Fruit fly (Drosophila melanogaster) whole organism, embryonic: Measurements from ENCODE around the gene CG6790.

Experiments used
- C15 ChIP-seq: fragments of 200-800 bp; sonication (Bioruptor generic); IDR thresholded peaks from 3 replicates; pipeline ENCODE4 v1.3.6; 2022; ENCODE audit warnings: missing biosample characterization, missing genetic modification characterization
- CG10321 ChIP-seq: fragments of 200-800 bp; sonication (Bioruptor generic); IDR thresholded peaks from 2 replicates; pipeline ENCODE4 v1.3.6; 2022; ENCODE audit warnings: missing biosample characterization, missing genetic modification characterization
- CG12659 ChIP-seq: fragments of 200-800 bp; sonication (Bioruptor generic); optimal IDR thresholded peaks from 3 replicates; lab custom pipeline; 2017; ENCODE audit warnings: mild to moderate bottlenecking, missing biosample characterization, missing genetic modification reagents, missing genetic modification characterization
- CG13296 ChIP-seq: fragments of 200-800 bp; sonication (Bioruptor generic); optimal IDR thresholded peaks from 3 replicates; lab custom pipeline; 2018; ENCODE audit warnings: missing biosample characterization, mild to moderate bottlenecking, missing genetic modification characterization
- CG15073 ChIP-seq: fragments of 200-800 bp; sonication (Bioruptor generic); optimal IDR thresholded peaks from 2 replicates; lab custom pipeline; 2016; ENCODE audit warnings: missing biosample characterization, missing genetic modification characterization
- CG17385 ChIP-seq: fragments of 200-800 bp; sonication (Bioruptor generic); optimal IDR thresholded peaks from 3 replicates; lab custom pipeline; 2018; ENCODE audit warnings: missing biosample characterization, mild to moderate bottlenecking, missing genetic modification characterization
- CG1792 ChIP-seq: fragments of 200-800 bp; sonication (Bioruptor generic); optimal IDR thresholded peaks from 2 replicates; lab custom pipeline; 2016; ENCODE audit warnings: missing biosample characterization, missing genetic modification characterization
- CG2678 ChIP-seq: fragments of 200-800 bp; sonication (Bioruptor generic); optimal IDR thresholded peaks from 3 replicates; lab custom pipeline; 2019; ENCODE audit warnings: missing biosample characterization, mild to moderate bottlenecking, missing genetic modification characterization, moderate library complexity
- CG2889 ChIP-seq: fragments of 200-800 bp; sonication (Bioruptor generic); IDR thresholded peaks from 3 replicates; pipeline ENCODE4 v1.3.6; 2022; ENCODE audit warnings: missing biosample characterization, missing genetic modification characterization
- CG30431 ChIP-seq: fragments of 200-800 bp; sonication (Bioruptor generic); optimal IDR thresholded peaks from 2 replicates; lab custom pipeline; 2017; ENCODE audit warnings: missing biosample characterization, missing genetic modification characterization
- CG33213 ChIP-seq: fragments of 200-800 bp; sonication (Bioruptor generic); optimal IDR thresholded peaks from 3 replicates; lab custom pipeline; 2016; ENCODE audit warnings: missing biosample characterization, missing genetic modification characterization
- CG34224 ChIP-seq: fragments of 200-800 bp; sonication (Bioruptor generic); IDR thresholded peaks from 3 replicates; pipeline ENCODE4 v1.3.6; 2022; ENCODE audit warnings: missing biosample characterization, missing genetic modification characterization; ENCODE audit not compliant: partially characterized antibody
- CG34422 ChIP-seq: fragments of 200-800 bp; sonication (Bioruptor generic); IDR thresholded peaks from 3 replicates; pipeline ENCODE4 v1.3.6; 2022; ENCODE audit warnings: missing biosample characterization, missing genetic modification characterization
- CG3838 ChIP-seq: fragments of 200-800 bp; sonication (Bioruptor generic); optimal IDR thresholded peaks from 3 replicates; lab custom pipeline; 2016; ENCODE audit warnings: missing biosample characterization, missing genetic modification characterization
- CG5245 ChIP-seq: fragments of 200-800 bp; sonication (Bioruptor generic); optimal IDR thresholded peaks from 3 replicates; lab custom pipeline; 2016; ENCODE audit warnings: missing biosample characterization, missing genetic modification characterization
- CG7271 ChIP-seq: fragments of 200-800 bp; sonication (Bioruptor generic); optimal IDR thresholded peaks from 2 replicates; lab custom pipeline; 2018; ENCODE audit warnings: missing biosample characterization, mild to moderate bottlenecking, missing genetic modification characterization, moderate library complexity
- CG7357 ChIP-seq: fragments of 200-800 bp; sonication (Bioruptor generic); IDR thresholded peaks from 3 replicates; pipeline ENCODE4 v1.3.6; 2022; ENCODE audit warnings: missing biosample characterization, missing genetic modification characterization
- CG7928 ChIP-seq: fragments of 200-800 bp; sonication (Bioruptor generic); optimal IDR thresholded peaks from 2 replicates; lab custom pipeline; 2017; ENCODE audit warnings: missing biosample characterization, mild to moderate bottlenecking, missing genetic modification characterization
- CG8944 ChIP-seq: fragments of 200-800 bp; sonication (Bioruptor generic); optimal IDR thresholded peaks from 3 replicates; lab custom pipeline; 2016; ENCODE audit warnings: missing biosample characterization, missing genetic modification characterization
- CoRest ChIP-seq: fragments of 200-800 bp; sonication (Bioruptor generic); optimal IDR thresholded peaks from 3 replicates; lab custom pipeline; 2018; ENCODE audit warnings: missing biosample characterization, mild to moderate bottlenecking, missing genetic modification characterization, moderate library complexity
- Fer1 ChIP-seq: fragments of 200-800 bp; sonication (Bioruptor generic); optimal IDR thresholded peaks from 2 replicates; lab custom pipeline; 2017; ENCODE audit warnings: missing biosample characterization, mild to moderate bottlenecking, missing genetic modification characterization
- Hr78 ChIP-seq, 2 experiments: fragments of 200-800 bp in 1 of 2; fragments of >200 bp in 1 of 2; sonication (Bioruptor generic) in 1 of 2; optimal IDR thresholded peaks; 2 replicates each; lab custom pipeline; 2017 to 2019; ENCODE audit warnings: missing biosample characterization in 2 of 2, missing genetic modification characterization in 2 of 2, mild to moderate bottlenecking in 1 of 2, moderate library complexity in 1 of 2
- MBD-R2 ChIP-seq: fragments of 200-800 bp; sonication (Bioruptor generic); IDR thresholded peaks from 2 replicates; pipeline ENCODE4 v1.3.6; 2022; ENCODE audit warnings: missing biosample characterization, missing genetic modification characterization
- MTF-1 ChIP-seq: fragments of 200-800 bp; sonication (Bioruptor generic); optimal IDR thresholded peaks from 2 replicates; lab custom pipeline; 2018; ENCODE audit warnings: missing biosample characterization, mild to moderate bottlenecking, missing genetic modification characterization, borderline replicate concordance
- Ravus ChIP-seq: fragments of 200-800 bp; sonication (Bioruptor generic); IDR thresholded peaks from 2 replicates; pipeline ENCODE4 v1.3.6; 2022; ENCODE audit warnings: missing biosample characterization, missing genetic modification characterization
- Rx ChIP-seq: fragments of 200-800 bp; sonication (Bioruptor generic); IDR thresholded peaks from 2 replicates; pipeline ENCODE4 v1.3.6; 2022; ENCODE audit warnings: missing biosample characterization, missing genetic modification characterization
- Sox102F ChIP-seq: fragments of 200-800 bp; sonication (Bioruptor generic); optimal IDR thresholded peaks from 2 replicates; lab custom pipeline; 2018; ENCODE audit warnings: missing biosample characterization, mild to moderate bottlenecking, missing genetic modification characterization, moderate library complexity
- Usf ChIP-seq: fragments of 200-800 bp; sonication (Bioruptor generic); optimal IDR thresholded peaks from 2 replicates; lab custom pipeline; 2017; ENCODE audit warnings: missing genotype, missing biosample characterization, missing genetic modification characterization
- amos ChIP-seq: fragments of 200-800 bp; sonication (Bioruptor generic); IDR thresholded peaks from 2 replicates; pipeline ENCODE4 v1.3.6; 2022; ENCODE audit warnings: missing biosample characterization, missing genetic modification characterization; ENCODE audit not compliant: partially characterized antibody
- ase ChIP-seq: fragments of 200-800 bp; sonication (Bioruptor generic); IDR thresholded peaks from 3 replicates; pipeline ENCODE4 v1.3.6; 2022; ENCODE audit warnings: missing biosample characterization, missing genetic modification characterization
- btn ChIP-seq: fragments of 200-800 bp; sonication (Bioruptor generic); optimal IDR thresholded peaks from 2 replicates; lab custom pipeline; 2016; ENCODE audit warnings: missing biosample characterization, missing genetic modification characterization
- cg ChIP-seq: fragments of 200-800 bp; sonication (Bioruptor generic); optimal IDR thresholded peaks from 3 replicates; lab custom pipeline; 2019; ENCODE audit warnings: missing biosample characterization, mild to moderate bottlenecking, missing genetic modification characterization, moderate library complexity
- chinmo ChIP-seq: fragments of 200-800 bp; sonication (Bioruptor generic); IDR thresholded peaks from 4 replicates; pipeline ENCODE4 v1.3.6; 2022; ENCODE audit warnings: missing biosample characterization, missing genetic modification characterization; ENCODE audit not compliant: partially characterized antibody
- chm ChIP-seq: fragments of 200-800 bp; sonication (Bioruptor generic); IDR thresholded peaks from 2 replicates; pipeline ENCODE4 v1.3.6; 2022; ENCODE audit warnings: missing biosample characterization, missing genetic modification characterization
- corto ChIP-seq: fragments of 200-800 bp; sonication (Bioruptor generic); optimal IDR thresholded peaks from 2 replicates; lab custom pipeline; 2016; ENCODE audit warnings: missing biosample characterization, mild to moderate bottlenecking, missing genetic modification characterization, moderate library complexity
- fd64A ChIP-seq: fragments of 200-800 bp; sonication (Bioruptor generic); optimal IDR thresholded peaks from 3 replicates; lab custom pipeline; 2018; ENCODE audit warnings: missing biosample characterization, mild to moderate bottlenecking, missing genetic modification characterization
- fru ChIP-seq: fragments of >200 bp; optimal IDR thresholded peaks from 2 replicates; lab custom pipeline; 2017
- grau ChIP-seq: fragments of 200-800 bp; optimal IDR thresholded peaks from 3 replicates; lab custom pipeline; 2019; ENCODE audit warnings: missing biosample characterization, mild to moderate bottlenecking, missing genetic modification characterization, moderate library complexity
- hb ChIP-seq: fragments of 200-800 bp; sonication (Bioruptor generic); IDR thresholded peaks from 3 replicates; pipeline ENCODE4 v1.3.6; 2022; ENCODE audit warnings: missing biosample characterization, missing genetic modification characterization; ENCODE audit not compliant: partially characterized antibody
- her ChIP-seq: fragments of 200-800 bp; sonication (Bioruptor generic); optimal IDR thresholded peaks from 2 replicates; lab custom pipeline; 2016; ENCODE audit warnings: missing biosample characterization, missing genetic modification characterization
- kay ChIP-seq: fragments of 200-800 bp; sonication (Bioruptor generic); optimal IDR thresholded peaks from 2 replicates; lab custom pipeline; 2016; ENCODE audit warnings: missing biosample characterization, missing genetic modification characterization
- knrl ChIP-seq: fragments of 200-800 bp; sonication (Bioruptor generic); IDR thresholded peaks from 3 replicates; pipeline ENCODE4 v1.3.6; 2022; ENCODE audit warnings: missing biosample characterization, missing genetic modification characterization; ENCODE audit not compliant: partially characterized antibody
- peb ChIP-seq: fragments of 200-800 bp; sonication (Bioruptor generic); IDR thresholded peaks from 2 replicates; pipeline ENCODE4 v1.3.6; 2022; ENCODE audit warnings: missing biosample characterization, missing genetic modification characterization
- schlank ChIP-seq: fragments of 200-800 bp; sonication (Bioruptor generic); optimal IDR thresholded peaks from 2 replicates; lab custom pipeline; 2018; ENCODE audit warnings: missing biosample characterization, mild to moderate bottlenecking, missing genetic modification characterization
- seq ChIP-seq: fragments of 200-800 bp; sonication (Bioruptor generic); IDR thresholded peaks from 2 replicates; pipeline ENCODE4 v1.3.6; 2022; ENCODE audit warnings: missing biosample characterization, missing genetic modification characterization
- sisA ChIP-seq: fragments of 200-800 bp; sonication (Bioruptor generic); IDR thresholded peaks from 2 replicates; pipeline ENCODE4 v1.3.6; 2022; ENCODE audit warnings: missing biosample characterization, missing genetic modification characterization
- tap ChIP-seq: fragments of 200-800 bp; optimal IDR thresholded peaks from 3 replicates; lab custom pipeline; 2019; ENCODE audit warnings: missing biosample characterization, mild to moderate bottlenecking, missing genetic modification characterization, moderate library complexity
- tup ChIP-seq: fragments of 200-800 bp; sonication (Bioruptor generic); optimal IDR thresholded peaks from 2 replicates; lab custom pipeline; 2016; ENCODE audit warnings: missing biosample characterization, mild to moderate bottlenecking, missing genetic modification characterization, moderate library complexity
- unpg ChIP-seq: fragments of 200-800 bp; sonication (Bioruptor generic); optimal IDR thresholded peaks from 3 replicates; lab custom pipeline; 2018; ENCODE audit warnings: missing biosample characterization, mild to moderate bottlenecking, missing genetic modification characterization, moderate library complexity
- wor ChIP-seq: fragments of 200-800 bp; sonication (Bioruptor generic); IDR thresholded peaks from 2 replicates; pipeline ENCODE4 v1.3.6; 2022; ENCODE audit warnings: missing biosample characterization, missing genetic modification characterization
- z ChIP-seq: fragments of 200-800 bp; sonication (Bioruptor generic); IDR thresholded peaks from 3 replicates; pipeline ENCODE4 v1.3.6; 2022; ENCODE audit warnings: missing biosample characterization, missing genetic modification characterization

The CG6790 gene

dm6 chr3R:11617363-11617762 is 38.8 kb upstream of the CG6790 start (continued):
- TF ChIP-seq CoRest (peak; percentile 11), Fer1 (GFP tag; lab: Kevin White, UChicago) (no peak), amos (GFP tag; lab: Robert Waterston, UW) (no peak), CG5245 (GFP tag; lab: Kevin White, UChicago) (peak; percentile 16), CG2678 (tag; lab: Kevin White, UChicago) (peak; percentile 35), btn (GFP tag; lab: Kevin White, UChicago) (no peak), Rx (no peak), seq (GFP tag; lab: Robert Waterston, UW) (no peak), Ravus (GFP tag; lab: Robert Waterston, UW) (no peak), CG7928 (no peak), sisA (GFP tag; lab: Robert Waterston, UW) (no peak), peb (GFP tag; lab: Robert Waterston, UW) (no peak), Usf (no peak), CG13296 (GFP tag; lab: Kevin White, UChicago) (no peak), fru (lab: Kevin White, UChicago) (no peak), fd64A (no peak), chm (GFP tag; lab: Robert Waterston, UW) (peak; percentile 13; the same call in 1 of the 2 replicates), CG15073 (GFP tag; lab: Kevin White, UChicago) (no peak), z (GFP tag; lab: Robert Waterston, UW) (no peak), CG12659 (no peak), wor (GFP tag; lab: Robert Waterston, UW) (no peak), unpg (peak; percentile 58), CG34224 (GFP tag; lab: Robert Waterston, UW) (no peak), CG2889 (no peak), CG34422 (GFP tag; lab: Robert Waterston, UW) (no peak), CG1792 (GFP tag; lab: Kevin White, UChicago) (no peak), CG7271 (tag; lab: Kevin White, UChicago) (no peak), CG17385 (GFP tag; lab: Kevin White, UChicago) (no peak), kay (GFP tag; lab: Kevin White, UChicago) (no peak), MTF-1 (GFP tag; lab: Kevin White, UChicago) (no peak), C15 (GFP tag; lab: Robert Waterston, UW) (no peak), CG8944 (GFP tag; lab: Kevin White, UChicago) (no peak), Hr78 (GFP tag; optimal IDR thresholded peaks at IDR 0.05; lab: Kevin White, UChicago) (no peak), grau (peak; percentile 42), CG7357 (GFP tag; lab: Robert Waterston, UW) (peak; percentile 40; the same call in 1 of the 3 replicates), knrl (no peak), ase (GFP tag; lab: Robert Waterston, UW) (no peak), hb (no peak), cg (GFP tag; lab: Kevin White, UChicago) (no peak), chinmo (GFP tag; lab: Robert Waterston, UW) (no peak), tup (GFP tag; lab: Kevin White, UChicago) (no peak), corto (no peak), tap (peak; percentile 9), CG30431 (GFP tag; lab: Kevin White, UChicago) (no peak), CG3838 (GFP tag; lab: Kevin White, UChicago) (no peak), MBD-R2 (GFP tag; lab: Robert Waterston, UW) (no peak), her (no peak), CG33213 (GFP tag; lab: Kevin White, UChicago) (no peak), schlank (tag; lab: Kevin White, UChicago) (no peak), CG10321 (no peak), Sox102F (GFP tag; lab: Kevin White, UChicago) (peak; percentile 26)
